Worm (Caenorhabditis elegans) whole organism, young adult: ENCODE results near the gene B0228.8.

Experiments
- B0261.1 ChIP-seq: sonication (generic microtip); optimal IDR thresholded peaks from 2 replicates; lab custom pipeline; 2016; ENCODE audit warnings: mild to moderate bottlenecking, missing genetic modification characterization, moderate library complexity, missing compliant biosample characterization
- C06A6.2 ChIP-seq: fragments of 200-800 bp; sonication (Bioruptor generic); conservative IDR thresholded peaks from 2 replicates; pipeline ENCODE4 v1.3.6; 2022; ENCODE audit warnings: missing genetic modification characterization, missing compliant biosample characterization
- F23B12.7 ChIP-seq: sonication (generic microtip); optimal IDR thresholded peaks from 2 replicates; lab custom pipeline; 2017; ENCODE audit warnings: missing genetic modification characterization, mild to moderate bottlenecking, missing compliant biosample characterization, antibody characterized with exemption, moderate library complexity; ENCODE audit not compliant: insufficient read depth
- F39B2.1 ChIP-seq: fragments of 200-800 bp; sonication (Bioruptor generic); IDR thresholded peaks from 2 replicates; pipeline ENCODE4 v1.3.6; 2022; ENCODE audit warnings: missing genetic modification reagents, missing genetic modification characterization, missing compliant biosample characterization
- F52B5.7 ChIP-seq: sonication (generic microtip); optimal IDR thresholded peaks from 2 replicates; lab custom pipeline; 2016; ENCODE audit warnings: mild to moderate bottlenecking, missing genetic modification characterization, missing compliant biosample characterization
- K11D2.4 ChIP-seq: fragments of 200-800 bp; sonication (Bioruptor generic); IDR thresholded peaks from 2 replicates; pipeline ENCODE4 v1.3.6; 2022; ENCODE audit warnings: missing genetic modification reagents, missing genetic modification characterization, missing compliant biosample characterization
- Y53F4B.3 ChIP-seq: fragments of 200-800 bp; sonication (Bioruptor generic); IDR thresholded peaks from 2 replicates; pipeline ENCODE4 v1.3.6; 2022; ENCODE audit warnings: missing genetic modification reagents, missing genetic modification characterization, missing compliant biosample characterization
- Y67H2A.10 ChIP-seq: fragments of 200-800 bp; sonication (Bioruptor generic); conservative IDR thresholded peaks from 2 replicates; pipeline ENCODE4 v1.3.6; 2022; ENCODE audit warnings: missing genetic modification reagents, missing genetic modification characterization, missing compliant biosample characterization
- Y95B8A.8 ChIP-seq: fragments of 200-800 bp; sonication (Bioruptor generic); IDR thresholded peaks from 2 replicates; pipeline ENCODE4 v1.3.6; 2022; ENCODE audit warnings: missing genetic modification reagents, missing genetic modification characterization, missing compliant biosample characterization
- ZK185.1 ChIP-seq: sonication (generic microtip); optimal IDR thresholded peaks from 2 replicates; lab custom pipeline; 2016; ENCODE audit warnings: mild to moderate bottlenecking, missing genetic modification characterization, missing compliant biosample characterization; ENCODE audit not compliant: poor library complexity, severe bottlenecking
- aptf-2 ChIP-seq: fragments of 200-800 bp; sonication (Bioruptor generic); conservative IDR thresholded peaks from 2 replicates; pipeline ENCODE4 v1.3.6; 2022; ENCODE audit warnings: missing genetic modification reagents, missing genetic modification characterization, missing compliant biosample characterization
- attf-6 ChIP-seq: fragments of 200-800 bp; sonication (Bioruptor generic); IDR thresholded peaks from 2 replicates; pipeline ENCODE4 v1.3.6; 2022; ENCODE audit warnings: missing genetic modification reagents, missing genetic modification characterization, missing compliant biosample characterization
- ceh-27 ChIP-seq: fragments of 200-800 bp; sonication (Bioruptor generic); optimal IDR thresholded peaks from 2 replicates; lab custom pipeline; 2018; ENCODE audit warnings: mild to moderate bottlenecking, missing genetic modification characterization, moderate library complexity, missing compliant biosample characterization
- chd-7 ChIP-seq: sonication (generic microtip); optimal IDR thresholded peaks from 2 replicates; lab custom pipeline; 2016; ENCODE audit warnings: mild to moderate bottlenecking, missing genetic modification characterization, moderate library complexity, missing compliant biosample characterization
- dox-1 ChIP-seq: fragments of 200-800 bp; sonication (Bioruptor generic); IDR thresholded peaks from 2 replicates; pipeline ENCODE4 v1.3.6; 2022; ENCODE audit warnings: missing genetic modification reagents, missing genetic modification characterization, missing compliant biosample characterization
- egl-18 ChIP-seq: fragments of 200-800 bp; sonication (Bioruptor generic); IDR thresholded peaks from 2 replicates; pipeline ENCODE4 v1.3.6; 2022; ENCODE audit warnings: missing genetic modification reagents, missing genetic modification characterization, missing compliant biosample characterization
- ekl-4 ChIP-seq: fragments of 200-800 bp; sonication (Bioruptor generic); IDR thresholded peaks from 2 replicates; pipeline ENCODE4 v1.3.6; 2022; ENCODE audit warnings: missing genetic modification reagents, missing genetic modification characterization, missing compliant biosample characterization
- hlh-12 ChIP-seq: sonication (generic microtip); optimal IDR thresholded peaks from 2 replicates; lab custom pipeline; 2016; ENCODE audit warnings: missing genetic modification characterization, missing compliant biosample characterization
- hmg-20 ChIP-seq: fragments of 200-800 bp; sonication (Bioruptor generic); IDR thresholded peaks from 2 replicates; pipeline ENCODE4 v1.3.6; 2022; ENCODE audit warnings: missing genetic modification reagents, missing genetic modification characterization, missing compliant biosample characterization
- hrde-1 ChIP-seq: sonication (generic microtip); optimal IDR thresholded peaks from 2 replicates; lab custom pipeline; 2016; ENCODE audit warnings: missing genetic modification characterization, mild to moderate bottlenecking, missing compliant biosample characterization, moderate library complexity, missing genotype, missing genetic modification reagents, borderline replicate concordance
- lag-1 ChIP-seq: fragments of 200-800 bp; sonication (Bioruptor generic); IDR thresholded peaks from 2 replicates; pipeline ENCODE4 v1.3.6; 2022; ENCODE audit warnings: missing genetic modification reagents, missing genetic modification characterization, missing compliant biosample characterization
- let-607 ChIP-seq, 2 experiments: fragments of 200-800 bp in 1 of 2; sonication (Bioruptor generic) in 1 of 2; sonication (generic microtip) in 1 of 2; optimal IDR thresholded peaks; 2 replicates each; lab custom pipeline; 2016 to 2018; ENCODE audit warnings: mild to moderate bottlenecking in 2 of 2, missing compliant biosample characterization in 2 of 2, missing genetic modification characterization in 2 of 2, moderate library complexity in 2 of 2, missing genotype in 1 of 2
- lin-26 ChIP-seq: fragments of 200-800 bp; sonication (Bioruptor generic); IDR thresholded peaks from 2 replicates; pipeline ENCODE4 v1.3.6; 2022; ENCODE audit warnings: missing genetic modification reagents, missing genetic modification characterization, missing compliant biosample characterization
- lin-54 ChIP-seq: fragments of 200-800 bp; sonication (Bioruptor generic); optimal IDR thresholded peaks from 2 replicates; lab custom pipeline; 2018; ENCODE audit warnings: mild to moderate bottlenecking, missing genetic modification characterization, missing compliant biosample characterization
- madf-10 ChIP-seq: sonication (generic microtip); optimal IDR thresholded peaks from 2 replicates; lab custom pipeline; 2016; ENCODE audit warnings: mild to moderate bottlenecking, missing genetic modification characterization, missing compliant biosample characterization
- madf-3 ChIP-seq: fragments of 200-800 bp; sonication (Bioruptor generic); IDR thresholded peaks from 2 replicates; pipeline ENCODE4 v1.3.6; 2022; ENCODE audit warnings: missing genetic modification reagents, missing genetic modification characterization, missing compliant biosample characterization
- madf-8 ChIP-seq: fragments of 200-800 bp; sonication (Bioruptor generic); conservative IDR thresholded peaks from 2 replicates; pipeline ENCODE4 v1.3.6; 2022; ENCODE audit warnings: missing genetic modification reagents, missing genetic modification characterization, missing compliant biosample characterization
- mel-28 ChIP-seq: sonication (generic microtip); optimal IDR thresholded peaks from 2 replicates; lab custom pipeline; 2016; ENCODE audit warnings: borderline replicate concordance, mild to moderate bottlenecking, missing genetic modification characterization, missing compliant biosample characterization
- mxl-1 ChIP-seq: sonication (generic microtip); optimal IDR thresholded peaks from 2 replicates; lab custom pipeline; 2016; ENCODE audit warnings: missing genetic modification characterization, missing compliant biosample characterization
- nfya-1 ChIP-seq: sonication (generic microtip); optimal IDR thresholded peaks from 2 replicates; lab custom pipeline; 2017; ENCODE audit warnings: antibody characterized with exemption, missing compliant biosample characterization, missing genetic modification characterization, borderline replicate concordance; ENCODE audit not compliant: insufficient read depth
- nfya-2 ChIP-seq: fragments of 200-800 bp; sonication (Bioruptor generic); IDR thresholded peaks from 2 replicates; pipeline ENCODE4 v1.3.6; 2022; ENCODE audit warnings: missing genetic modification reagents, missing genetic modification characterization, missing compliant biosample characterization
- nhr-90 ChIP-seq: sonication (generic microtip); optimal IDR thresholded peaks from 2 replicates; lab custom pipeline; 2016; ENCODE audit warnings: missing genotype, mild to moderate bottlenecking, missing genetic modification characterization, missing compliant biosample characterization
- pha-4 ChIP-seq: fragments of 150-350 bp; sonication (generic microtip); optimal IDR thresholded peaks from 2 replicates; lab custom pipeline; 2014; ENCODE audit warnings: missing biosample characterization, missing genetic modification reagents, missing genetic modification characterization
- repo-1 ChIP-seq: sonication (generic microtip); optimal IDR thresholded peaks from 2 replicates; lab custom pipeline; 2017; ENCODE audit warnings: mild to moderate bottlenecking, missing genetic modification characterization, missing compliant biosample characterization
- snpc-1.1 ChIP-seq: sonication (generic microtip); optimal IDR thresholded peaks from 2 replicates; lab custom pipeline; 2017; ENCODE audit warnings: missing genetic modification characterization, mild to moderate bottlenecking, missing compliant biosample characterization, antibody characterized with exemption, moderate library complexity, missing genotype, missing genetic modification reagents; ENCODE audit not compliant: insufficient read depth
- snpc-3.4 ChIP-seq: sonication (generic microtip); optimal IDR thresholded peaks from 2 replicates; lab custom pipeline; 2017; ENCODE audit warnings: missing genetic modification characterization, mild to moderate bottlenecking, missing compliant biosample characterization, antibody characterized with exemption, moderate library complexity, missing genotype, missing genetic modification reagents
- snpc-4 ChIP-seq, 5 experiments: fragments of 150-350 bp in 1 of 5; sonication (generic microtip) in 4 of 5; optimal IDR thresholded peaks; 2 replicates each; lab custom pipeline; 2014 to 2018; ENCODE audit warnings: missing genetic modification characterization in 5 of 5, missing biosample characterization in 3 of 5, antibody characterized with exemption in 2 of 5, mild to moderate bottlenecking in 2 of 5, missing compliant biosample characterization in 2 of 5, missing genotype in 2 of 5, moderate library complexity in 2 of 5, missing genetic modification reagents in 1 of 5
- tbp1 ChIP-seq: fragments of 200-800 bp; sonication (Bioruptor generic); optimal IDR thresholded peaks from 2 replicates; lab custom pipeline; 2018; ENCODE audit warnings: mild to moderate bottlenecking, missing genetic modification characterization, missing compliant biosample characterization
- xnd-1 ChIP-seq: sonication (generic microtip); optimal IDR thresholded peaks from 2 replicates; lab custom pipeline; 2016; ENCODE audit warnings: missing genotype, missing genetic modification reagents, missing genetic modification characterization, missing compliant biosample characterization
- zim-3 ChIP-seq: sonication (generic microtip); optimal IDR thresholded peaks from 2 replicates; lab custom pipeline; 2017; ENCODE audit warnings: mild to moderate bottlenecking, missing genetic modification characterization, moderate library complexity, missing compliant biosample characterization
- ztf-18 ChIP-seq: sonication (generic microtip); optimal IDR thresholded peaks from 2 replicates; lab custom pipeline; 2016; ENCODE audit warnings: missing genotype, mild to moderate bottlenecking, missing genetic modification characterization, missing compliant biosample characterization
- ztf-26 ChIP-seq: sonication (generic microtip); optimal IDR thresholded peaks from 2 replicates; lab custom pipeline; 2017; ENCODE audit warnings: missing genetic modification characterization, missing compliant biosample characterization
- ztf-6 ChIP-seq: fragments of 200-800 bp; sonication (Bioruptor generic); IDR thresholded peaks from 2 replicates; pipeline ENCODE4 v1.3.6; 2022; ENCODE audit warnings: missing genetic modification reagents, missing genetic modification characterization, missing compliant biosample characterization

Gene B0228.8

ce11 chrII:7769254-7769653, 7.9 kb upstream of the B0228.8 start:
- TF ChIP-seq nfya-1 (no peak), ztf-6 (GFP tag; lab: Robert Waterston, UW) (no peak), pha-4 (tag; lab: Kevin White, UChicago) (no peak), ZK185.1 (tag; lab: Kevin White, UChicago) (no peak), tbp1 (GFP tag; lab: Kevin White, UChicago) (no peak), snpc-4 (GFP tag; optimal IDR thresholded peaks at IDR 0.05; lab: Kevin White, UChicago) (no peak), snpc-4 (tag; optimal IDR thresholded peaks at IDR 0.05; lab: Kevin White, UChicago) (no peak), chd-7 (tag; lab: Kevin White, UChicago) (no peak), madf-8 (GFP tag; lab: Robert Waterston, UW) (no peak), snpc-1.1 (tag; lab: Kevin White, UChicago) (no peak), F39B2.1 (GFP tag; lab: Robert Waterston, UW) (no peak), hmg-20 (GFP tag; lab: Robert Waterston, UW) (no peak), Y67H2A.10 (GFP tag; lab: Robert Waterston, UW) (no peak), let-607 (tag; optimal IDR thresholded peaks at IDR 0.05; lab: Kevin White, UChicago) (no peak), F52B5.7 (no peak), snpc-3.4 (tag; lab: Kevin White, UChicago) (no peak), nfya-2 (no peak), ztf-26 (tag; lab: Kevin White, UChicago) (no peak), aptf-2 (GFP tag; lab: Robert Waterston, UW) (no peak)

ce11 chrII:7765456-7765855, 4.1 kb upstream of the B0228.8 start, which contains the start of gene srh-39:
TSS of gene srh-39 (minus strand) at chrII:7765556.
- TF ChIP-seq lin-26 (no peak), C06A6.2 (GFP tag; lab: Robert Waterston, UW) (no peak), Y95B8A.8 (GFP tag; lab: Robert Waterston, UW) (no peak), snpc-3.4 (tag; lab: Kevin White, UChicago) (no peak), mel-28 (no peak), repo-1 (tag; lab: Kevin White, UChicago) (no peak), attf-6 (GFP tag; lab: Robert Waterston, UW) (no peak), mxl-1 (no peak), chd-7 (tag; lab: Kevin White, UChicago) (no peak), hlh-12 (tag; lab: Kevin White, UChicago) (no peak), F23B12.7 (no peak), ceh-27 (GFP tag; lab: Kevin White, UChicago) (no peak), hmg-20 (GFP tag; lab: Robert Waterston, UW) (no peak), xnd-1 (tag; lab: Kevin White, UChicago) (no peak), dox-1 (no peak), madf-10 (tag; lab: Kevin White, UChicago) (no peak)

ce11 chrII:7763569-7763968, 2.2 kb upstream of the B0228.8 start, which contains the start of gene B0228.9:
TSS of gene B0228.9 (minus strand) at chrII:7763669.
- TF ChIP-seq nhr-90 (tag; lab: Kevin White, UChicago) (no peak), lin-54 (GFP tag; lab: Kevin White, UChicago) (no peak), egl-18 (GFP tag; lab: Robert Waterston, UW) (no peak), ztf-18 (tag; lab: Kevin White, UChicago) (no peak), Y53F4B.3 (no peak), K11D2.4 (no peak), madf-3 (GFP tag; lab: Robert Waterston, UW) (no peak), B0261.1 (tag; lab: Kevin White, UChicago) (no peak), zim-3 (tag; lab: Kevin White, UChicago) (no peak), hrde-1 (tag; lab: Kevin White, UChicago) (no peak), lag-1 (GFP tag; lab: Robert Waterston, UW) (no peak), ztf-26 (tag; lab: Kevin White, UChicago) (no peak), nfya-2 (no peak), ekl-4 (no peak)
